Worm (Caenorhabditis elegans) whole organism, L4 larva: ENCODE data around the gene T04B2.3.

Experiments
- D1046.2 ChIP-seq: fragments of 200-800 bp; sonication (Bioruptor generic); IDR thresholded peaks from 2 replicates; pipeline ENCODE4 v1.3.6; 2022; ENCODE audit warnings: missing genetic modification characterization, missing compliant biosample characterization
- F26F4.8 ChIP-seq: fragments of 200-800 bp; sonication (Bioruptor generic); conservative IDR thresholded peaks from 2 replicates; pipeline ENCODE4 v1.3.6; 2022; ENCODE audit warnings: missing genetic modification characterization, missing compliant biosample characterization
- F37D6.2 ChIP-seq: sonication (generic microtip); optimal IDR thresholded peaks from 2 replicates; lab custom pipeline; 2016; ENCODE audit warnings: mild to moderate bottlenecking, missing genetic modification characterization, missing compliant biosample characterization
- R02D3.7 ChIP-seq: fragments of 150-350 bp; sonication (generic microtip); optimal IDR thresholded peaks from 3 replicates; lab custom pipeline; 2014; ENCODE audit warnings: missing biosample characterization, missing genetic modification characterization
- Y105C5A.15 ChIP-seq: fragments of 200-800 bp; sonication (Bioruptor generic); IDR thresholded peaks from 2 replicates; pipeline ENCODE4 v1.3.6; 2022; ENCODE audit warnings: missing genetic modification characterization, missing compliant biosample characterization
- Y5F2A.4 ChIP-seq: fragments of 200-800 bp; sonication (Bioruptor generic); optimal IDR thresholded peaks from 2 replicates; lab custom pipeline; 2018; ENCODE audit warnings: mild to moderate bottlenecking, missing genetic modification characterization, missing compliant biosample characterization
- Y75B8A.6 ChIP-seq: fragments of 200-800 bp; sonication (Bioruptor generic); IDR thresholded peaks from 2 replicates; pipeline ENCODE4 v1.3.6; 2022; ENCODE audit warnings: missing genetic modification reagents, missing genetic modification characterization, missing compliant biosample characterization
- ZK337.2 ChIP-seq: fragments of 200-800 bp; sonication (Bioruptor generic); IDR thresholded peaks from 2 replicates; pipeline ENCODE4 v1.3.6; 2022; ENCODE audit warnings: missing genetic modification reagents, missing genetic modification characterization, missing compliant biosample characterization
- ZK546.5 ChIP-seq, 2 experiments: sonication (generic microtip); optimal IDR thresholded peaks; 2 replicates each; lab custom pipeline; 2017; ENCODE audit warnings: missing biosample characterization in 2 of 2, missing genetic modification characterization in 2 of 2
- aly-2 ChIP-seq: sonication (generic microtip); optimal IDR thresholded peaks from 2 replicates; lab custom pipeline; 2018; ENCODE audit warnings: missing biosample characterization, missing genetic modification characterization
- ama-1 ChIP-seq: fragments of 150-350 bp; optimal IDR thresholded peaks from 2 replicates; lab custom pipeline; 2014; ENCODE audit warnings: inconsistent platforms, mixed read lengths
- ceh-20 ChIP-seq: fragments of 200-800 bp; sonication (Bioruptor generic); IDR thresholded peaks from 2 replicates; pipeline ENCODE4 v1.3.6; 2022; ENCODE audit warnings: missing genetic modification reagents, missing genetic modification characterization, missing compliant biosample characterization
- ceh-44 ChIP-seq: fragments of 200-800 bp; sonication (Bioruptor generic); IDR thresholded peaks from 2 replicates; pipeline ENCODE4 v1.3.6; 2022; ENCODE audit warnings: missing genetic modification reagents, missing genetic modification characterization, missing compliant biosample characterization
- ceh-62 ChIP-seq: sonication (generic microtip); optimal IDR thresholded peaks from 2 replicates; lab custom pipeline; 2017; ENCODE audit warnings: missing biosample characterization, missing genetic modification characterization
- ceh-82 ChIP-seq: sonication (generic microtip); optimal IDR thresholded peaks from 2 replicates; lab custom pipeline; 2017; ENCODE audit warnings: missing biosample characterization, missing genetic modification characterization
- ctbp-1 ChIP-seq: fragments of 200-800 bp; sonication (Bioruptor generic); IDR thresholded peaks from 2 replicates; pipeline ENCODE4 v1.3.6; 2022; ENCODE audit warnings: missing genetic modification reagents, missing genetic modification characterization, missing compliant biosample characterization
- daf-16 ChIP-seq, 3 experiments: sonication (generic microtip); optimal IDR thresholded peaks; 2 replicates each; lab custom pipeline; 2016 to 2017; ENCODE audit warnings: missing genetic modification characterization in 3 of 3, missing genetic modification reagents in 3 of 3, mild to moderate bottlenecking in 2 of 3, missing compliant biosample characterization in 2 of 3, missing biosample characterization in 1 of 3, moderate library complexity in 1 of 3
- dmd-6 ChIP-seq: fragments of 200-800 bp; sonication (Bioruptor generic); IDR thresholded peaks from 2 replicates; pipeline ENCODE4 v1.3.6; 2022; ENCODE audit warnings: missing genetic modification reagents, missing genetic modification characterization, missing compliant biosample characterization
- duxl-1 ChIP-seq: sonication (generic microtip); optimal IDR thresholded peaks from 2 replicates; lab custom pipeline; 2016; ENCODE audit warnings: mild to moderate bottlenecking, missing genetic modification characterization, moderate library complexity, missing compliant biosample characterization; ENCODE audit not compliant: poor library complexity
- gei-8 ChIP-seq: fragments of 200-800 bp; sonication (Bioruptor generic); optimal IDR thresholded peaks from 2 replicates; lab custom pipeline; 2018; ENCODE audit warnings: mild to moderate bottlenecking, missing genetic modification characterization, missing compliant biosample characterization
- hlh-11 ChIP-seq: fragments of 200-800 bp; sonication (Bioruptor generic); optimal IDR thresholded peaks from 2 replicates; lab custom pipeline; 2018; ENCODE audit warnings: mild to moderate bottlenecking, missing genetic modification characterization, missing compliant biosample characterization
- hlh-30 ChIP-seq: sonication (generic microtip); optimal IDR thresholded peaks from 2 replicates; lab custom pipeline; 2017; ENCODE audit warnings: antibody characterized with exemption, mild to moderate bottlenecking, missing genetic modification characterization, missing compliant biosample characterization; ENCODE audit not compliant: insufficient read depth
- jun-1 ChIP-seq: fragments of 150-350 bp; optimal IDR thresholded peaks from 2 replicates; lab custom pipeline; 2014; ENCODE audit warnings: missing biosample characterization, missing genetic modification reagents, missing genetic modification characterization
- lin-29 ChIP-seq: fragments of 200-800 bp; sonication (Bioruptor generic); IDR thresholded peaks from 2 replicates; pipeline ENCODE4 v1.3.6; 2022; ENCODE audit warnings: missing genetic modification reagents, missing genetic modification characterization, missing compliant biosample characterization
- lir-3 ChIP-seq: sonication (generic microtip); optimal IDR thresholded peaks from 2 replicates; lab custom pipeline; 2016; ENCODE audit warnings: mild to moderate bottlenecking, missing genetic modification characterization, missing compliant biosample characterization
- madf-9 ChIP-seq: fragments of 200-800 bp; sonication (Bioruptor generic); conservative IDR thresholded peaks from 2 replicates; pipeline ENCODE4 v1.3.6; 2022; ENCODE audit warnings: missing genetic modification reagents, missing genetic modification characterization, missing compliant biosample characterization
- mdl-1 ChIP-seq, 2 experiments: fragments of 150-350 bp in 1 of 2; sonication (generic microtip) in 1 of 2; optimal IDR thresholded peaks; 2 replicates each; lab custom pipeline; 2014 to 2017; ENCODE audit warnings: missing biosample characterization in 2 of 2, missing genetic modification characterization in 2 of 2
- mes-2 ChIP-seq: sonication (generic microtip); optimal IDR thresholded peaks from 2 replicates; lab custom pipeline; 2016; ENCODE audit warnings: missing genotype, mild to moderate bottlenecking, missing genetic modification characterization, missing compliant biosample characterization; ENCODE audit not compliant: poor library complexity, severe bottlenecking
- mxl-2 ChIP-seq: fragments of 200-800 bp; sonication (Bioruptor generic); conservative IDR thresholded peaks from 2 replicates; pipeline ENCODE4 v1.3.6; 2022; ENCODE audit warnings: missing genetic modification reagents, missing genetic modification characterization, missing compliant biosample characterization
- nhr-10 ChIP-seq: fragments of 150-350 bp; optimal IDR thresholded peaks from 2 replicates; lab custom pipeline; 2014; ENCODE audit warnings: missing biosample characterization, missing genetic modification characterization
- nhr-102 ChIP-seq: sonication (generic microtip); optimal IDR thresholded peaks from 2 replicates; lab custom pipeline; 2016; ENCODE audit warnings: mild to moderate bottlenecking, missing genetic modification characterization, moderate library complexity, missing compliant biosample characterization
- nhr-237 ChIP-seq: sonication (generic microtip); optimal IDR thresholded peaks from 2 replicates; lab custom pipeline; 2017; ENCODE audit warnings: missing biosample characterization, missing genetic modification characterization
- nhr-41 ChIP-seq: fragments of 200-800 bp; sonication (Bioruptor generic); IDR thresholded peaks from 2 replicates; pipeline ENCODE4 v1.3.6; 2022; ENCODE audit warnings: missing genetic modification reagents, missing genetic modification characterization, missing compliant biosample characterization
- nhr-48 ChIP-seq: sonication (generic microtip); optimal IDR thresholded peaks from 2 replicates; lab custom pipeline; 2016; ENCODE audit warnings: mild to moderate bottlenecking, missing genetic modification characterization, missing compliant biosample characterization
- nhr-6 ChIP-seq: fragments of 150-350 bp; optimal IDR thresholded peaks from 2 replicates; lab custom pipeline; 2014; ENCODE audit warnings: missing biosample characterization, missing genetic modification characterization
- nhr-76 ChIP-seq: fragments of 150-350 bp; optimal IDR thresholded peaks from 2 replicates; lab custom pipeline; 2014; ENCODE audit warnings: missing biosample characterization, missing genetic modification characterization
- nhr-77 ChIP-seq: fragments of 150-350 bp; optimal IDR thresholded peaks from 2 replicates; lab custom pipeline; 2014; ENCODE audit warnings: missing biosample characterization, missing genetic modification characterization
- saeg-2 ChIP-seq: fragments of 200-800 bp; sonication (Bioruptor generic); IDR thresholded peaks from 2 replicates; pipeline ENCODE4 v1.3.6; 2022; ENCODE audit warnings: missing genetic modification reagents, missing genetic modification characterization, missing compliant biosample characterization
- set-16 ChIP-seq: fragments of 200-800 bp; sonication (Bioruptor generic); IDR thresholded peaks from 2 replicates; pipeline ENCODE4 v1.3.6; 2022; ENCODE audit warnings: missing genetic modification reagents, missing genetic modification characterization, missing compliant biosample characterization
- skn-1 ChIP-seq: fragments of 150-350 bp; optimal IDR thresholded peaks from 2 replicates; lab custom pipeline; 2014; ENCODE audit warnings: missing biosample characterization, missing genetic modification characterization
- snpc-4 ChIP-seq: fragments of 150-350 bp; optimal IDR thresholded peaks from 2 replicates; lab custom pipeline; 2014; ENCODE audit warnings: missing biosample characterization, missing genetic modification characterization
- spr-1 ChIP-seq: sonication (generic microtip); optimal IDR thresholded peaks from 2 replicates; lab custom pipeline; 2016; ENCODE audit warnings: mild to moderate bottlenecking, missing genetic modification characterization, missing compliant biosample characterization
- tra-1 ChIP-seq: fragments of 200-800 bp; sonication (Bioruptor generic); IDR thresholded peaks from 2 replicates; pipeline ENCODE4 v1.3.6; 2022; ENCODE audit warnings: missing genetic modification reagents, missing genetic modification characterization, missing compliant biosample characterization
- unc-130 ChIP-seq: sonication (generic microtip); optimal IDR thresholded peaks from 2 replicates; lab custom pipeline; 2016; ENCODE audit warnings: missing genetic modification reagents, missing genetic modification characterization, missing compliant biosample characterization
- unc-62 ChIP-seq, 3 experiments: fragments of 150-350 bp in 1 of 3; sonication (generic microtip); optimal IDR thresholded peaks in 2 of 3; peaks in 1 of 3; 1 replicate in 1 of 3; 2 replicates in 2 of 3; lab custom pipeline; 2014 to 2017; ENCODE audit warnings: missing biosample characterization in 3 of 3, missing genetic modification characterization in 3 of 3, missing genetic modification reagents in 3 of 3, missing genotype in 1 of 3
- zfp-3 ChIP-seq: fragments of 200-800 bp; sonication (Bioruptor generic); conservative IDR thresholded peaks from 2 replicates; pipeline ENCODE4 v1.3.6; 2022; ENCODE audit warnings: missing genetic modification reagents, missing genetic modification characterization, missing compliant biosample characterization
- ztf-7 ChIP-seq: fragments of 150-350 bp; optimal IDR thresholded peaks from 2 replicates; lab custom pipeline; 2014; ENCODE audit warnings: missing biosample characterization, missing genetic modification characterization

Gene T04B2.3

DNA sequence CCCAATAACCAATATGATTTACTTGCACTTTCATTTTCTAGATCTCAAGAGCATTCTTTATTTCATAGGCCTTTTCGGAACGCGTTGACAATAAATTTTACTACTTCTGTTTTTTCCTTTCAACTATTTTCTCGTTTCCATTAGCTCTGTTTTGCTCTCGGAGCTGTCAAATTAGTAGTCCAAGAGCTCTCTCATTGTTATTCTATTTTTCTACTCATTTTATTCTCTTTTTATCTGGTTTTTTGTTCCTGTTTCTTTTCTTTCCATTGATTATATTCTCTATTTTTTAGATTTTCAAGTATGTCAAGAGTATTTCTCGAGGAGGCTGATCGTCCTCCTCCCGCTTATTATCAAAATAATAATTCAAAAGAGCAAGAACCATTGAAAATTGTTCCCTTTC, at the start of gene T04B2.3:
T04B2.3 (plus strand) TSS at position 301 of the 400 bp plus-strand sequence.
- TF ChIP-seq aly-2 (tag; lab: Kevin White, UChicago) (no peak), Y75B8A.6 (GFP tag; lab: Robert Waterston, UW) (no peak), set-16 (GFP tag; lab: Robert Waterston, UW) (no peak), tra-1 (GFP tag; lab: Robert Waterston, UW) (no peak), ZK337.2 (GFP tag; lab: Robert Waterston, UW) (no peak), Y5F2A.4 (no peak), mdl-1 (tag; optimal IDR thresholded peaks at IDR 0.05; lab: Kevin White, UChicago) (no peak), saeg-2 (no peak), F37D6.2 (tag; lab: Kevin White, UChicago) (no peak), hlh-11 (no peak), skn-1 (tag; lab: Kevin White, UChicago) (no peak), lir-3 (no peak)

DNA sequence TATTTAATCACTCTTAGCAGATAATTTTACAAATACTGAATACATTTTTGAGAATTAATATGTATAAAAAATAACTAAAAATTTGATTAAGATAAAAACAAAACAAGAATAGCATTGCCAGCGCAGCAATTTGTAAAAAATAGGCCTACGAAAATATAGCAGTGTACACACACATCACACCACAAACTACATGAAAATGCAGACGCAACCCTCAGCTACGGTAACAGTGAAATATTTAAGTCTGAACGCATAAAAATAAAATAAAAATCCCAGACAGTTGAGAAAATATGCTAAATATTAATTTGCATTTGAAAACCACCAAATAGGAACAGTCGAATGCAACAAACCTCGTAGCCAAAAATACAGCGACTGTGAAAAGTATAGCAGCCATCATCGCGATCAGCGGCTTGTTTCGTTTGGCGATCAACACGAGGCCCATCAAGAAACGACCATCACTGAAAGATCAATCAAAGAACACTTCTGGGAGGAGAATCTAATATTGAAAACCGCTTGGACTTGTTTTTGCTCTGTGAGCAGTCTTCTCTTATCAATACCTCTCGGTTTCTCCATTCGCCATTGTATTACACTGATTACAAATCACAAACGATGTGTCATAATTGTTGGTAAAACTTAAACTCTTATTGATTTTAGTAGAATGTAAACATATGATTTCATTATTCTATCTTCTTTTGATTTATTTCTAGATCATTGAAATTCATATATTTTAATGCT, 48.6 kb upstream of the T04B2.3 start, which contains the start of gene pyp-1:
pyp-1 (minus strand) TSS at position 439 of the 732 bp plus-strand sequence.
- TF ChIP-seq mdl-1 (tag; optimal IDR thresholded peaks at IDR 0.05; lab: Kevin White, UChicago) (peak in 1 of 2 experiments; percentile 32), madf-9 (GFP tag; lab: Robert Waterston, UW) (no peak), ceh-44 (GFP tag; lab: Robert Waterston, UW) (no peak), ZK546.5 (tag; optimal IDR thresholded peaks at IDR 0.05; lab: Kevin White, UChicago) (no peak), ceh-62 (tag; lab: Kevin White, UChicago) (no peak), nhr-102 (tag; lab: Kevin White, UChicago) (no peak), lir-3 (no peak), nhr-77 (no peak), Y105C5A.15 (GFP tag; lab: Robert Waterston, UW) (no peak), nhr-237 (no peak), ctbp-1 (GFP tag; lab: Robert Waterston, UW) (no peak), nhr-10 (tag; lab: Kevin White, UChicago) (no peak), F37D6.2 (tag; lab: Kevin White, UChicago) (no peak), F26F4.8 (GFP tag; lab: Robert Waterston, UW) (no peak), ama-1 (lab: Kevin White, UChicago) (no peak), zfp-3 (GFP tag; lab: Robert Waterston, UW) (no peak), Y75B8A.6 (GFP tag; lab: Robert Waterston, UW) (no peak), nhr-76 (tag; lab: Kevin White, UChicago) (no peak), gei-8 (GFP tag; lab: Kevin White, UChicago) (no peak), nhr-48 (no peak), daf-16 (GFP tag; optimal IDR thresholded peaks at IDR 0.05; lab: Kevin White, UChicago) (peak in 1 of 2 experiments; percentile 68), daf-16 (tag; optimal IDR thresholded peaks at IDR 0.05; lab: Kevin White, UChicago) (peak; percentile 92), ztf-7 (tag; lab: Kevin White, UChicago) (no peak), mxl-2 (GFP tag; lab: Robert Waterston, UW) (no peak), unc-62 (GFP tag; optimal IDR thresholded peaks at IDR 0.05 in 1 of 2; lab: Kevin White, UChicago) (no peak), unc-62 (tag; optimal IDR thresholded peaks at IDR 0.05; lab: Kevin White, UChicago) (no peak), dmd-6 (GFP tag; lab: Robert Waterston, UW) (no peak), ceh-20 (GFP tag; lab: Robert Waterston, UW) (no peak), set-16 (GFP tag; lab: Robert Waterston, UW) (no peak), hlh-11 (peak; percentile 67), nhr-6 (no peak), unc-130 (GFP tag; lab: Kevin White, UChicago) (peak; percentile 9), mes-2 (tag; lab: Kevin White, UChicago) (peak; percentile 40), jun-1 (no peak), hlh-30 (tag; lab: Kevin White, UChicago) (peak; percentile 30), spr-1 (tag; lab: Kevin White, UChicago) (no peak), nhr-41 (GFP tag; lab: Robert Waterston, UW) (no peak), ceh-82 (no peak), aly-2 (tag; lab: Kevin White, UChicago) (no peak), duxl-1 (tag; lab: Kevin White, UChicago) (no peak), D1046.2 (GFP tag; lab: Robert Waterston, UW) (no peak), R02D3.7 (tag; lab: Kevin White, UChicago) (no peak), snpc-4 (no peak), lin-29 (GFP tag; lab: Robert Waterston, UW) (no peak)
